Fruit fly (Drosophila melanogaster): ENCODE results near the gene CG33644.

Gene CG33644

dm6 chr2L:13510870-13511867 lies 20.7 kb upstream of the CG33644 start (continued):
- TF ChIP-seq chinmo (GFP tag; IDR thresholded peaks at IDR 0.05; ENCODE audit: partially characterized antibody), result peak; percentile 72; the same call in 1 of the 4 replicates
- TF ChIP-seq Oli (tag; optimal IDR thresholded peaks at IDR 0.05), result no peak
- TF ChIP-seq Side (GFP tag; optimal IDR thresholded peaks at IDR 0.05), result no peak
- no peak for TF ChIP-seq inv (GFP tag; IDR thresholded peaks at IDR 0.05; ENCODE audit: partially characterized antibody)
- no peak for TF ChIP-seq Hr78 (GFP tag; optimal IDR thresholded peaks at IDR 0.05)
- TF ChIP-seq CG1647 (GFP tag; optimal IDR thresholded peaks at IDR 0.05), result no peak
- no peak for TF ChIP-seq NFAT (GFP tag; IDR thresholded peaks at IDR 0.05)
- no peak for TF ChIP-seq ci (GFP tag; IDR thresholded peaks at IDR 0.05)
- TF ChIP-seq crol (GFP tag; IDR thresholded peaks at IDR 0.05), result peak; percentile 63; the same call in 1 of the 2 replicates
- peak; percentile 20 for TF ChIP-seq sug (tag; optimal IDR thresholded peaks at IDR 0.05)
- TF ChIP-seq bowl (GFP tag; IDR thresholded peaks at IDR 0.05), result no peak
- TF ChIP-seq Usf (GFP tag; optimal IDR thresholded peaks at IDR 0.05), result no peak
- no peak for TF ChIP-seq CG5245 (GFP tag; optimal IDR thresholded peaks at IDR 0.05)
- TF ChIP-seq HmgD (GFP tag; optimal IDR thresholded peaks at IDR 0.05), result no peak
- peak; percentile 55 for TF ChIP-seq cwo (GFP tag; optimal IDR thresholded peaks at IDR 0.05)
- TF ChIP-seq CG8089 (GFP tag; optimal IDR thresholded peaks at IDR 0.05), result no peak
- TF ChIP-seq D19A (tag; optimal IDR thresholded peaks at IDR 0.05), result peak; percentile 19
- TF ChIP-seq CG42726 (GFP tag; IDR thresholded peaks at IDR 0.05; ENCODE audit: partially characterized antibody), result no peak
- TF ChIP-seq CG3065 (GFP tag; optimal IDR thresholded peaks at IDR 0.05), result no peak
- no peak for TF ChIP-seq Dek (tag; optimal IDR thresholded peaks at IDR 0.05)
- TF ChIP-seq bsh (GFP tag; optimal IDR thresholded peaks at IDR 0.05), result no peak
- TF ChIP-seq Deaf1 (tag; optimal IDR thresholded peaks at IDR 0.05), result no peak
- TF ChIP-seq Hr3 (GFP tag; optimal IDR thresholded peaks at IDR 0.05), result no peak
- no peak for TF ChIP-seq CG32772 (GFP tag; IDR thresholded peaks at IDR 0.05)
- TF ChIP-seq Dll (GFP tag; IDR thresholded peaks at IDR 0.05; ENCODE audit: partially characterized antibody), result no peak
- peak; percentile 35 for TF ChIP-seq CG13894 (tag; optimal IDR thresholded peaks at IDR 0.05)
- TF ChIP-seq toy (GFP tag; IDR thresholded peaks at IDR 0.05), result no peak
- TF ChIP-seq stwl (tag; optimal IDR thresholded peaks at IDR 0.05), result no peak
- TF ChIP-seq exex (tag; optimal IDR thresholded peaks at IDR 0.05), result peak; percentile 74
- TF ChIP-seq dimm (GFP tag; IDR thresholded peaks at IDR 0.05), result no peak
- TF ChIP-seq unc-4 (GFP tag; IDR thresholded peaks at IDR 0.05; ENCODE audit: partially characterized antibody), result no peak
- TF ChIP-seq zfh1 (GFP tag; IDR thresholded peaks at IDR 0.05), result no peak
- no peak for TF ChIP-seq Hsf (GFP tag; optimal IDR thresholded peaks at IDR 0.05)
- TF ChIP-seq HmgZ (tag; optimal IDR thresholded peaks at IDR 0.05), result no peak
- no peak for TF ChIP-seq org-1 (GFP tag; optimal IDR thresholded peaks at IDR 0.05)
- TF ChIP-seq Six4 (GFP tag; optimal IDR thresholded peaks at IDR 0.05), result no peak
- TF ChIP-seq CG7372 (GFP tag; IDR thresholded peaks at IDR 0.05), result no peak
- no peak for TF ChIP-seq CG6689 (GFP tag; IDR thresholded peaks at IDR 0.05)
- TF ChIP-seq sc (optimal IDR thresholded peaks at IDR 0.05), result no peak
- TF ChIP-seq sc (GFP tag; optimal IDR thresholded peaks at IDR 0.05), result no peak
- peak; percentile 1 for TF ChIP-seq Ets65A (GFP tag)
- TF ChIP-seq nerfin-2 (GFP tag; IDR thresholded peaks at IDR 0.05; ENCODE audit: partially characterized antibody), result no peak
- peak; percentile 64 for TF ChIP-seq CG4707 (GFP tag; optimal IDR thresholded peaks at IDR 0.05)
- TF ChIP-seq CG11398 (GFP tag; optimal IDR thresholded peaks at IDR 0.05), result no peak
- no peak for TF ChIP-seq CG9817 (tag; optimal IDR thresholded peaks at IDR 0.05)
- no peak for TF ChIP-seq tll (GFP tag; optimal IDR thresholded peaks at IDR 0.05)
- no peak for TF ChIP-seq CG14014 (GFP tag; IDR thresholded peaks at IDR 0.05)
- TF ChIP-seq ase (GFP tag; IDR thresholded peaks at IDR 0.05), result no peak
- TF ChIP-seq hth (optimal IDR thresholded peaks at IDR 0.05), result no peak

Data from whole organism, embryonic.